Fruit fly (Drosophila melanogaster): ENCODE results near the gene CG15043.

DNA sequence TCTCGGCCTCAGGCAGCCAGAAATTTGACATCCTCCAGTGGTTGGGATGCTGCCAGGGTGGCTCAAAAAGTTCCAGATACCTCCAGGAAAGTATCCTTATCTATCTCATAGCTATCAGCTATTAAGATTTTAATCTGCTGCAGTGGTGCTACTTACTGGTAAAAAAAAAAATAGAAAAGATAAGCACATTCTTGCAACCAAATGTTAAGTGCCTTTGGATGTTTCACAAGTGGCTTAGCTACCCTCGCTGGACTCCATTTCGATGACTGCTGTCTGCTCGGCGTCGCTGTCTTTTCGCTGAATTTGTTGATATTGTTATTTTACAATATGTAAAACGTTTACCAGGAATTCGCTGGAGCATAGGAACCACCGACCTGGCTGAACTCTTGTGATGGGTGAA, 41.3 kb downstream of the CG15043 start:
- TF ChIP-seq ss (GFP tag; optimal IDR thresholded peaks at IDR 0.05) = no peak
- TF ChIP-seq Ets96B (tag; optimal IDR thresholded peaks at IDR 0.05) = no peak
- no peak for TF ChIP-seq spab (GFP tag; optimal IDR thresholded peaks at IDR 0.05)
- TF ChIP-seq Gug (GFP tag; IDR thresholded peaks at IDR 0.05) = no peak
- TF ChIP-seq salr (GFP tag; optimal IDR thresholded peaks at IDR 0.05) = no peak
- TF ChIP-seq pdm3 (GFP tag; optimal IDR thresholded peaks at IDR 0.05) = no peak
- TF ChIP-seq Smox (GFP tag; optimal IDR thresholded peaks at IDR 0.05) = no peak
- TF ChIP-seq Sox102F (GFP tag; optimal IDR thresholded peaks at IDR 0.05) = no peak
- TF ChIP-seq CG3032 (tag; optimal IDR thresholded peaks at IDR 0.05) = no peak
- no peak for TF ChIP-seq OdsH (GFP tag; optimal IDR thresholded peaks at IDR 0.05)
- TF ChIP-seq CG10669 (GFP tag; optimal IDR thresholded peaks at IDR 0.05) = no peak
- no peak for TF ChIP-seq Hr4 (GFP tag; optimal IDR thresholded peaks at IDR 0.05)
